Worm (Caenorhabditis elegans) whole organism, L4 larva: ENCODE measurements around the gene B0454.5.

Experiments used
- aha-1 ChIP-seq: fragments of 150-350 bp; peaks from one replicate; lab custom pipeline; 2014; ENCODE audit warnings: missing biosample characterization, missing genetic modification characterization
- lin-15B ChIP-seq: fragments of 150-350 bp; sonication (generic microtip); optimal IDR thresholded peaks from 3 replicates; lab custom pipeline; 2014; ENCODE audit warnings: missing biosample characterization, missing genetic modification characterization

- TF ChIP-seq aha-1 (tag; lab: Kevin White, UChicago) (no peak), lin-15B (tag; lab: Kevin White, UChicago) (no peak)
Observed at ce11 chrII:2991555-2992083, 47.0 kb upstream of the B0454.5 start, which contains the start of gene K08A2.2.
